Worm (Caenorhabditis elegans) whole organism, L1 larva: ENCODE results near the gene twk-49.

Experiments used
- C16A3.4 ChIP-seq: fragments of 150-350 bp; optimal IDR thresholded peaks from 2 replicates; lab custom pipeline; 2014; ENCODE audit warnings: missing biosample characterization, missing genetic modification characterization
- C34B4.2 ChIP-seq: sonication (generic microtip); optimal IDR thresholded peaks from 2 replicates; lab custom pipeline; 2017; ENCODE audit warnings: mild to moderate bottlenecking, missing genetic modification characterization, missing compliant biosample characterization
- aha-1 ChIP-seq: fragments of 150-350 bp; optimal IDR thresholded peaks from 2 replicates; lab custom pipeline; 2014; ENCODE audit warnings: missing biosample characterization, missing genetic modification characterization
- aly-2 ChIP-seq: fragments of 150-350 bp; optimal IDR thresholded peaks from 2 replicates; lab custom pipeline; 2014; ENCODE audit warnings: missing biosample characterization, missing genetic modification characterization
- ama-1 ChIP-seq: fragments of 150-350 bp; optimal IDR thresholded peaks from 2 replicates; lab custom pipeline; 2014
- ceh-88 ChIP-seq: fragments of 200-800 bp; sonication (Bioruptor generic); IDR thresholded peaks from 2 replicates; pipeline ENCODE4 v1.3.6; 2022; ENCODE audit warnings: missing genetic modification characterization, missing compliant biosample characterization
- dpl-1 ChIP-seq, 3 experiments: fragments of 150-350 bp in 2 of 3; sonication (generic microtip) in 1 of 3; optimal IDR thresholded peaks; 2 replicates each; lab custom pipeline; 2014 to 2017; ENCODE audit warnings: missing biosample characterization in 3 of 3, missing genetic modification characterization in 3 of 3, missing genetic modification reagents in 3 of 3
- efl-3 ChIP-seq: fragments of 200-800 bp; sonication (Bioruptor generic); optimal IDR thresholded peaks from 2 replicates; lab custom pipeline; 2018; ENCODE audit warnings: mild to moderate bottlenecking, missing genetic modification characterization, missing compliant biosample characterization
- egl-13 ChIP-seq: sonication (generic microtip); optimal IDR thresholded peaks from 2 replicates; lab custom pipeline; 2016; ENCODE audit warnings: missing genotype, missing genetic modification reagents, missing genetic modification characterization, missing compliant biosample characterization
- elt-2 ChIP-seq: sonication (generic microtip); optimal IDR thresholded peaks from 2 replicates; lab custom pipeline; 2016; ENCODE audit warnings: missing genetic modification characterization, mild to moderate bottlenecking, inconsistent platforms, missing compliant biosample characterization, missing genetic modification reagents
- ets-5 ChIP-seq: fragments of 200-800 bp; sonication (Bioruptor generic); IDR thresholded peaks from 2 replicates; pipeline ENCODE4 v1.3.6; 2022; ENCODE audit warnings: missing genetic modification characterization, missing compliant biosample characterization
- fkh-10 ChIP-seq: sonication (generic microtip); optimal IDR thresholded peaks from 2 replicates; lab custom pipeline; 2017; ENCODE audit warnings: missing biosample characterization, missing genetic modification reagents, missing genetic modification characterization
- fkh-4 ChIP-seq: sonication (generic microtip); optimal IDR thresholded peaks from 2 replicates; lab custom pipeline; 2016; ENCODE audit warnings: missing compliant biosample characterization, missing genetic modification characterization, borderline replicate concordance
- grh-1 ChIP-seq: fragments of 200-800 bp; sonication (Bioruptor generic); IDR thresholded peaks from 2 replicates; pipeline ENCODE4 v1.3.6; 2022; ENCODE audit warnings: missing genetic modification reagents, missing genetic modification characterization, missing compliant biosample characterization
- hlh-4 ChIP-seq: sonication (generic microtip); optimal IDR thresholded peaks from 2 replicates; lab custom pipeline; 2016; ENCODE audit warnings: mild to moderate bottlenecking, missing genetic modification characterization, missing compliant biosample characterization
- jun-1 ChIP-seq: fragments of 150-350 bp; optimal IDR thresholded peaks from 2 replicates; lab custom pipeline; 2014; ENCODE audit warnings: missing biosample characterization, missing genetic modification reagents, missing genetic modification characterization
- lin-13 ChIP-seq: fragments of 150-350 bp; optimal IDR thresholded peaks from 2 replicates; lab custom pipeline; 2014; ENCODE audit warnings: missing biosample characterization, missing genetic modification reagents, missing genetic modification characterization
- lin-14 ChIP-seq: fragments of 200-800 bp; sonication (Bioruptor generic); optimal IDR thresholded peaks from 2 replicates; lab custom pipeline; 2018; ENCODE audit warnings: mild to moderate bottlenecking, missing genetic modification characterization, moderate library complexity, missing compliant biosample characterization
- lin-15B ChIP-seq: fragments of 150-350 bp; sonication (generic microtip); optimal IDR thresholded peaks from 3 replicates; lab custom pipeline; 2014; ENCODE audit warnings: missing biosample characterization, missing genetic modification characterization
- lin-35 ChIP-seq, 2 experiments: fragments of 150-350 bp; optimal IDR thresholded peaks; 2 replicates each; lab custom pipeline; 2014; ENCODE audit warnings: missing biosample characterization in 2 of 2, missing genetic modification characterization in 2 of 2, missing genetic modification reagents in 2 of 2
- lin-39 ChIP-seq: fragments of 150-350 bp; optimal IDR thresholded peaks from 2 replicates; lab custom pipeline; 2014; ENCODE audit warnings: missing biosample characterization, missing genetic modification reagents, missing genetic modification characterization
- lir-3 ChIP-seq: sonication (generic microtip); optimal IDR thresholded peaks from 2 replicates; lab custom pipeline; 2016; ENCODE audit warnings: mild to moderate bottlenecking, missing genetic modification characterization, moderate library complexity, missing compliant biosample characterization; ENCODE audit not compliant: poor library complexity
- lsy-2 ChIP-seq, 2 experiments: fragments of 150-350 bp; optimal IDR thresholded peaks; 2 replicates each; lab custom pipeline; 2014; ENCODE audit warnings: missing biosample characterization in 2 of 2, missing genetic modification characterization in 2 of 2
- mab-9 ChIP-seq: fragments of 200-800 bp; sonication (Bioruptor generic); IDR thresholded peaks from 2 replicates; pipeline ENCODE4 v1.3.6; 2022; ENCODE audit warnings: missing genetic modification reagents, missing genetic modification characterization, missing compliant biosample characterization
- mef-2 ChIP-seq: fragments of 150-350 bp; optimal IDR thresholded peaks from 2 replicates; lab custom pipeline; 2014; ENCODE audit warnings: missing biosample characterization, missing genetic modification characterization
- mep-1 ChIP-seq: fragments of 150-350 bp; optimal IDR thresholded peaks from 2 replicates; lab custom pipeline; 2014; ENCODE audit warnings: missing biosample characterization, missing genetic modification characterization
- nhr-12 ChIP-seq: sonication (generic microtip); optimal IDR thresholded peaks from 2 replicates; lab custom pipeline; 2017; ENCODE audit warnings: missing biosample characterization, missing genetic modification characterization
- nhr-19 ChIP-seq: fragments of 200-800 bp; sonication (Bioruptor generic); conservative IDR thresholded peaks from 2 replicates; pipeline ENCODE4 v1.3.6; 2022; ENCODE audit warnings: missing genetic modification characterization, missing compliant biosample characterization
- nhr-20 ChIP-seq: sonication (generic microtip); optimal IDR thresholded peaks from 2 replicates; lab custom pipeline; 2016; ENCODE audit warnings: mild to moderate bottlenecking, missing genetic modification characterization, missing compliant biosample characterization
- nhr-28 ChIP-seq: fragments of 150-350 bp; optimal IDR thresholded peaks from 2 replicates; lab custom pipeline; 2014; ENCODE audit warnings: missing biosample characterization, missing genetic modification characterization
- nhr-47 ChIP-seq: sonication (generic microtip); optimal IDR thresholded peaks from 2 replicates; lab custom pipeline; 2016; ENCODE audit warnings: mild to moderate bottlenecking, missing genetic modification characterization, moderate library complexity, missing compliant biosample characterization
- nhr-71 ChIP-seq: sonication (generic microtip); optimal IDR thresholded peaks from 2 replicates; lab custom pipeline; 2016; ENCODE audit warnings: mild to moderate bottlenecking, missing genetic modification characterization, moderate library complexity, missing compliant biosample characterization
- nhr-76 ChIP-seq: sonication (generic microtip); optimal IDR thresholded peaks from 2 replicates; lab custom pipeline; 2017; ENCODE audit warnings: missing biosample characterization, missing genetic modification characterization
- nhr-84 ChIP-seq: sonication (generic microtip); optimal IDR thresholded peaks from 2 replicates; lab custom pipeline; 2017; ENCODE audit warnings: missing biosample characterization, missing genetic modification characterization
- nhr-90 ChIP-seq: sonication (generic microtip); optimal IDR thresholded peaks from 2 replicates; lab custom pipeline; 2016; ENCODE audit warnings: mild to moderate bottlenecking, missing genetic modification characterization, missing compliant biosample characterization; ENCODE audit not compliant: poor library complexity
- pqm-1 ChIP-seq: sonication (generic microtip); optimal IDR thresholded peaks from 3 replicates; lab custom pipeline; 2017; ENCODE audit warnings: missing biosample characterization, missing genetic modification characterization
- rnt-1 ChIP-seq: sonication (generic microtip); optimal IDR thresholded peaks from 2 replicates; lab custom pipeline; 2016; ENCODE audit warnings: mild to moderate bottlenecking, missing genetic modification characterization, moderate library complexity, missing compliant biosample characterization
- snu-23 ChIP-seq: sonication (generic microtip); optimal IDR thresholded peaks from 2 replicates; lab custom pipeline; 2016; ENCODE audit warnings: missing genetic modification characterization, missing compliant biosample characterization
- sox-4 ChIP-seq: sonication (generic microtip); optimal IDR thresholded peaks from 2 replicates; lab custom pipeline; 2016; ENCODE audit warnings: missing genetic modification characterization, missing compliant biosample characterization
- tlp-1 ChIP-seq: fragments of 150-350 bp; optimal IDR thresholded peaks from 2 replicates; lab custom pipeline; 2014; ENCODE audit warnings: missing biosample characterization, missing genetic modification characterization
- unc-130 ChIP-seq: fragments of 150-350 bp; optimal IDR thresholded peaks from 2 replicates; lab custom pipeline; 2017; ENCODE audit warnings: missing biosample characterization, missing genetic modification characterization, inconsistent platforms
- unc-30 ChIP-seq: sonication (generic microtip); optimal IDR thresholded peaks from 2 replicates; lab custom pipeline; 2017; ENCODE audit warnings: missing biosample characterization, missing genetic modification characterization
- unc-86 ChIP-seq: sonication (generic microtip); optimal IDR thresholded peaks from 2 replicates; lab custom pipeline; 2016; ENCODE audit warnings: missing genetic modification characterization, missing compliant biosample characterization
- unc-98 ChIP-seq: fragments of 200-800 bp; sonication (Bioruptor generic); IDR thresholded peaks from 2 replicates; pipeline ENCODE4 v1.3.6; 2022; ENCODE audit warnings: missing genetic modification characterization, missing compliant biosample characterization
- vab-15 ChIP-seq: sonication (generic microtip); optimal IDR thresholded peaks from 2 replicates; lab custom pipeline; 2017; ENCODE audit warnings: missing genotype, mild to moderate bottlenecking, missing genetic modification characterization, missing compliant biosample characterization
- xbp-1 ChIP-seq: sonication (generic microtip); optimal IDR thresholded peaks from 2 replicates; lab custom pipeline; 2016; ENCODE audit warnings: missing genetic modification characterization, missing compliant biosample characterization
- zag-1 ChIP-seq: fragments of 150-350 bp; optimal IDR thresholded peaks from 2 replicates; lab custom pipeline; 2014; ENCODE audit warnings: missing biosample characterization, missing genetic modification characterization
- zip-4 ChIP-seq: fragments of 200-800 bp; sonication (Bioruptor generic); optimal IDR thresholded peaks from 2 replicates; lab custom pipeline; 2018; ENCODE audit warnings: mild to moderate bottlenecking, missing genetic modification characterization, moderate library complexity, missing compliant biosample characterization

The twk-49 gene

DNA sequence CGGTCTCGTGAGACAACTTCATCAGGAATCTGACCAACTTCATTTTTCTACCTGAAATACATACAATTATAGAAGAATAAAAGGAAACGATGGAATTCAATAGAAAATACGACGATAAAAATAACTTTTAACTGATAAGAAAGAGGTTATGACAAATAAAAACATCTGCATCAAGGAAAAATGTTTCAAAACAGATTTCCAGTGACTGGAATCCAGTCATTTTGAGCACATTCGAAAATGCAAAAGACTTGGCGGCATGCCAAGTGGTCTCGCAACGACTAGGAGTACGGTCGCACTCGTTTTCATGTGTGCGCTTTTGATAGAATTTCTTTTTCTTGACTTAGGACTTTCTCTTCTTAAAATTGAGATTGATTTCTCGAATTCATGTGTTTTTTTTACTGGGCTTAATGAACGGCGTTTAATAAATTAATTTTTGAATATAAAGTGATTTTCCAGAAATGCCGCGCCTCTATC lies 9.2 kb downstream of the twk-49 start, which contains the start of the genes snr-3 and rsp-5 (continued):
- peak; percentile 70 for TF ChIP-seq lin-15B
- peak; percentile 74 for TF ChIP-seq nhr-19 (GFP tag; lab: Robert Waterston, UW)
- peak; percentile 15 for TF ChIP-seq unc-86
- peak; percentile 70 for TF ChIP-seq snu-23 (GFP tag; lab: Kevin White, UChicago)
- TF ChIP-seq C34B4.2 = no peak
- TF ChIP-seq mef-2 = peak; percentile 7
- peak; percentile 81 for TF ChIP-seq nhr-71 (tag; lab: Kevin White, UChicago)
- TF ChIP-seq zip-4 (GFP tag; lab: Kevin White, UChicago) = no peak
- no peak for TF ChIP-seq unc-130 (tag; lab: Kevin White, UChicago)
- TF ChIP-seq vab-15 (tag; lab: Kevin White, UChicago) = no peak
- no peak for TF ChIP-seq ceh-88 (GFP tag; lab: Robert Waterston, UW)
- no peak for TF ChIP-seq lin-39 (tag; lab: Kevin White, UChicago)
- peak; percentile 76 for TF ChIP-seq C16A3.4 (tag; lab: Kevin White, UChicago)
- TF ChIP-seq lsy-2 (tag; optimal IDR thresholded peaks at IDR 0.05; lab: Kevin White, UChicago) = peak; percentile 98 to 99
- TF ChIP-seq jun-1 = peak; percentile 33
- peak; percentile 19 for TF ChIP-seq fkh-10
- TF ChIP-seq lir-3 = no peak
- TF ChIP-seq mep-1 (tag; lab: Kevin White, UChicago) = peak; percentile 61
- TF ChIP-seq nhr-76 (tag; lab: Kevin White, UChicago) = no peak
- TF ChIP-seq egl-13 (tag; lab: Kevin White, UChicago) = no peak
- peak; percentile 43; the same call in 1 of the 2 replicates for TF ChIP-seq grh-1 (GFP tag; lab: Robert Waterston, UW)
- peak; percentile 51 for TF ChIP-seq nhr-90 (tag; lab: Kevin White, UChicago)
- TF ChIP-seq unc-30 = no peak
- no peak for TF ChIP-seq unc-98 (GFP tag; lab: Robert Waterston, UW)
- no peak for TF ChIP-seq mab-9 (GFP tag; lab: Robert Waterston, UW)
- TF ChIP-seq lin-35 (GFP tag; optimal IDR thresholded peaks at IDR 0.05; lab: Kevin White, UChicago) = peak; percentile 78 to 91
- no peak for TF ChIP-seq fkh-4
- no peak for TF ChIP-seq pqm-1 (tag; lab: Kevin White, UChicago)
- no peak for TF ChIP-seq sox-4 (tag; lab: Kevin White, UChicago)
- peak; percentile 71 to 86 (median 80) for TF ChIP-seq dpl-1 (GFP tag; optimal IDR thresholded peaks at IDR 0.05; lab: Kevin White, UChicago)
- TF ChIP-seq xbp-1 = peak; percentile 55
- TF ChIP-seq ama-1 (lab: Kevin White, UChicago) = peak; percentile 15
- TF ChIP-seq ets-5 (GFP tag; lab: Robert Waterston, UW) = no peak
- no peak for TF ChIP-seq nhr-84 (tag; lab: Kevin White, UChicago)
- no peak for TF ChIP-seq aha-1 (tag; lab: Kevin White, UChicago)
- peak; percentile 71 for TF ChIP-seq nhr-47 (tag; lab: Kevin White, UChicago)
- no peak for TF ChIP-seq nhr-12 (tag; lab: Kevin White, UChicago)
- TF ChIP-seq efl-3 (GFP tag; lab: Kevin White, UChicago) = no peak
- peak; percentile 67 for TF ChIP-seq lin-13 (GFP tag; lab: Kevin White, UChicago)
- TF ChIP-seq nhr-28 = no peak
- TF ChIP-seq tlp-1 (tag; lab: Kevin White, UChicago) = no peak
- no peak for TF ChIP-seq zag-1 (tag; lab: Kevin White, UChicago)
- TF ChIP-seq lin-14 (GFP tag; lab: Kevin White, UChicago) = peak; percentile 65
- TF ChIP-seq, all 84 proteins: peak for 40

- TF ChIP-seq aly-2 = no peak
- TF ChIP-seq nhr-20 (tag; lab: Kevin White, UChicago) = peak; percentile 41
- TF ChIP-seq hlh-4 (tag; lab: Kevin White, UChicago) = no peak
- peak; percentile 25 for TF ChIP-seq unc-130 (tag; lab: Kevin White, UChicago)
- peak; percentile 59 for TF ChIP-seq lin-39 (tag; lab: Kevin White, UChicago)
- TF ChIP-seq lin-35 (GFP tag; optimal IDR thresholded peaks at IDR 0.05; lab: Kevin White, UChicago) = peak in 1 of 2 experiments; percentile 2
- peak; percentile 72 for TF ChIP-seq nhr-71 (tag; lab: Kevin White, UChicago)
- peak; percentile 36 to 40 for TF ChIP-seq lsy-2 (tag; optimal IDR thresholded peaks at IDR 0.05; lab: Kevin White, UChicago)
- peak; percentile 37 for TF ChIP-seq vab-15 (tag; lab: Kevin White, UChicago)
- peak; percentile 48 for TF ChIP-seq lin-14 (GFP tag; lab: Kevin White, UChicago)
- peak; percentile 73 for TF ChIP-seq rnt-1 (tag; lab: Kevin White, UChicago)
- no peak for TF ChIP-seq ets-5 (GFP tag; lab: Robert Waterston, UW)
- TF ChIP-seq elt-2 (tag; lab: Kevin White, UChicago) = peak; percentile 2
- TF ChIP-seq snu-23 (GFP tag; lab: Kevin White, UChicago) = peak; percentile 34
- TF ChIP-seq nhr-19 (GFP tag; lab: Robert Waterston, UW) = peak; percentile 78
Measured at ce11 chrII:6486344-6486743, 12.6 kb downstream of the twk-49 start.
